Fruit fly (Drosophila melanogaster): ENCODE results near the gene CG42828.

dm6 chr3R:23334866-23335265 is 38.6 kb upstream of the CG42828 start:
- TF ChIP-seq CG8478 (optimal IDR thresholded peaks at IDR 0.05) (no peak), CTCF (optimal IDR thresholded peaks at IDR 0.05) (no peak)

Measured in S2 (cell line).